Fruit fly (Drosophila melanogaster): ENCODE data around the gene smash.

The smash gene

DNA sequence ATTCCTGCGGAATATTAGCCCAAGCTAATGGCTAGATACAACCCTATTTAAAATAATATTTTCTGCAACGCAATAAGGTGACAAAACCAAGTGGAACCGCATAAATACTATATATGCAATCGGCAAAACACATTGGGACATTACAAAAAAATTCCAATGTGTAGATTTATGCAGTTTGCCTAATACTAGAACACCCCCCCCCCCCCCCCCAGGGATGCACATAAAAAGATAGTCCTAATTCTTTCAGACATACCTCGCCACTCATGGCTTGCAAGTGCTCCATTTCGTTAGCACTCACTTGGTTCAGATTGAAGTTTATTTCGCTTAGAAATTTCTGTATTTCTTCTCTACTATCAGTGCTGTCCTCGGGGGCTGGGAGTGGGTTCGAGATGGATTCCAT, 86.2 kb downstream of the smash start:
- TF ChIP-seq CG11294 (GFP tag; IDR thresholded peaks at IDR 0.05) (no peak), CG11902 (GFP tag; optimal IDR thresholded peaks at IDR 0.05) (no peak), topi (GFP tag; optimal IDR thresholded peaks at IDR 0.05) (no peak), vri (GFP tag; optimal IDR thresholded peaks at IDR 0.05) (no peak), Gug (GFP tag; IDR thresholded peaks at IDR 0.05) (no peak), Ets96B (tag; optimal IDR thresholded peaks at IDR 0.05) (no peak), CG15336 (GFP tag; IDR thresholded peaks at IDR 0.05) (no peak), achi (GFP tag; optimal IDR thresholded peaks at IDR 0.05) (no peak)

DNA sequence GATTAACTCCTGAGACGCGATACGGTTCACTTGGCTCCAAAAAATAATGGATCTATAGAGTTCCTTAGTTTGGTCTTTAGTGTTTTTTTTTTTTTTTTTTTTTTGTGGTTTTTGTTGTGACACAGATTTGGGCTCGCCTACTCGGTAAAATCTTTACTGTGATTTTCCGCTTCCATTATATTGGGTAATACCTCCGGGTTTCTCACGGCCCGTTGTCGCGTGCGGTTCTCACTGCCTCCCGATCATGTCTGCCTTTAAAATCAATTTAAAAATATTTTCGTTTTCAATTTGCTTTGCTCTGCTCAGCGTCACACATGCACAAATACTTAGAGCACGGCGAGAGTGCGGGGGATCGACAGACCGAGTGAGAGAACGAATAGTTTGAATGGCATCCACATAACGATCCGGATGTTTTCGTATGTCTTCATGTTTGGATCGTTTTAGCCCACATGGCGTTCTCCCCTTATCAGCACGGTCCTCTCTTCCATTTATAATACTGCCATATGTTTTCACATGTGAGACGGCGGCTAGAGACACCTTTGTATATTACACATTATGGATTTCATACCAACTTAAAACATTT, 86.9 kb downstream of the smash start:
- no peak for TF ChIP-seq salr (GFP tag; optimal IDR thresholded peaks at IDR 0.05)
- TF ChIP-seq CG11902 (GFP tag; optimal IDR thresholded peaks at IDR 0.05), result no peak
- TF ChIP-seq CG34406 (GFP tag; optimal IDR thresholded peaks at IDR 0.05), result no peak
- TF ChIP-seq Eip93F (GFP tag; optimal IDR thresholded peaks at IDR 0.05), result no peak
- no peak for TF ChIP-seq CG15336 (GFP tag; IDR thresholded peaks at IDR 0.05)

DNA sequence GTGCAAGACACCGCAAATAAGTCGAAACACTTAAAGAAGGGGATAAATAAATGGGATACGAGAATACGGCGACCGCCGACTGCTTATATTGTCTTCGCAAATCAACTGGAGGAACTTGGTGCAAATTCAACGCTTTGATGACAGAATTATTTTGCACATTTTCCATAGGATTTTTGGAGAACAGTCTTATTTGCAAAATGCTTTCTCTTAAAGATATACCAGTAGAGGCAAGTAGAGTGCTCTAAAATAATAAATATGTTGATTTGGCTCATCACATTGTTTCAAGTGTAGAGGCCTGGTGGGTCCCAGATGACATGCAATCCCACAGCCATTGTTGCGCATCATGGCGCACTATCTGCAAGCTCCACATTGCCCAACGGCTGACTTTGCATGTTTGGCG, 87.9 kb downstream of the smash start:
- TF ChIP-seq dac (GFP tag; optimal IDR thresholded peaks at IDR 0.05), result peak; percentile 13
- peak; percentile 51 for TF ChIP-seq Eip78C (GFP tag)
- no peak for TF ChIP-seq Ets21C (GFP tag; optimal IDR thresholded peaks at IDR 0.05)
- TF ChIP-seq eg (GFP tag; IDR thresholded peaks at IDR 0.05), result 0 out of 3 replicates have a peak, but pooled peaks have one; percentile 33
- no peak for TF ChIP-seq fd85E (GFP tag; optimal IDR thresholded peaks at IDR 0.05)
- TF ChIP-seq dsx (GFP tag; optimal IDR thresholded peaks at IDR 0.05; ENCODE audit: poor library complexity, severe bottlenecking), result peak; percentile 30
- TF ChIP-seq CG11762 (GFP tag; optimal IDR thresholded peaks at IDR 0.05; ENCODE audit: insufficient read depth), result no peak
- TF ChIP-seq CG15336 (GFP tag; IDR thresholded peaks at IDR 0.05), result peak; percentile 47; the same call in 1 of the 2 replicates
- no peak for TF ChIP-seq CG6854 (GFP tag; optimal IDR thresholded peaks at IDR 0.05)
- peak; percentile 11 for TF ChIP-seq CG6808 (GFP tag; optimal IDR thresholded peaks at IDR 0.05)
- peak; percentile 8 for TF ChIP-seq CG6276 (GFP tag; optimal IDR thresholded peaks at IDR 0.05)
- no peak for TF ChIP-seq ss (GFP tag; optimal IDR thresholded peaks at IDR 0.05)
- no peak for TF ChIP-seq Sox102F (GFP tag; optimal IDR thresholded peaks at IDR 0.05)
- TF ChIP-seq net (GFP tag; optimal IDR thresholded peaks at IDR 0.05), result peak; percentile 21
- TF ChIP-seq CG10669 (GFP tag; optimal IDR thresholded peaks at IDR 0.05), result peak; percentile 47
- peak; percentile 23 for TF ChIP-seq Hr4 (GFP tag; optimal IDR thresholded peaks at IDR 0.05)
- TF ChIP-seq CG4318 (GFP tag; optimal IDR thresholded peaks at IDR 0.05), result peak; percentile 10
- no peak for TF ChIP-seq cyc (GFP tag; optimal IDR thresholded peaks at IDR 0.05)
- TF ChIP-seq Met (GFP tag; optimal IDR thresholded peaks at IDR 0.05), result no peak
- peak; percentile 26 for TF ChIP-seq CG3032 (tag; optimal IDR thresholded peaks at IDR 0.05)
- no peak for TF ChIP-seq CG6163 (GFP tag; IDR thresholded peaks at IDR 0.05)
- no peak for TF ChIP-seq achi (GFP tag; optimal IDR thresholded peaks at IDR 0.05)
- TF ChIP-seq CG32006 (GFP tag; optimal IDR thresholded peaks at IDR 0.05), result peak; percentile 64
- peak; percentile 11 for TF ChIP-seq Ets96B (tag; optimal IDR thresholded peaks at IDR 0.05)
- peak; percentile 49 for TF ChIP-seq CG8119 (GFP tag; IDR thresholded peaks at IDR 0.05)
- TF ChIP-seq Gug (GFP tag; IDR thresholded peaks at IDR 0.05), result 0 out of 2 replicates have a peak, but pooled peaks have one; percentile 29
- no peak for TF ChIP-seq Lpt (GFP tag; optimal IDR thresholded peaks at IDR 0.05)
- TF ChIP-seq CG10631 (GFP tag; optimal IDR thresholded peaks at IDR 0.05), result peak; percentile 22
